Worm (Caenorhabditis elegans) whole organism, mixed stage, embryonic: Measurements from ENCODE around the gene F21A3.11.

Source experiments
- M03D4.4 ChIP-seq: sonication (generic microtip); optimal IDR thresholded peaks from 2 replicates; lab custom pipeline; 2017; ENCODE audit warnings: mild to moderate bottlenecking, missing genetic modification characterization, missing compliant biosample characterization
- bed-3 ChIP-seq: fragments of 200-800 bp; sonication (Bioruptor generic); optimal IDR thresholded peaks from 3 replicates; lab custom pipeline; 2018; ENCODE audit warnings: mild to moderate bottlenecking, missing genetic modification characterization, moderate library complexity, missing compliant biosample characterization
- blmp-1 ChIP-seq: fragments of 150-350 bp; optimal IDR thresholded peaks from 2 replicates; lab custom pipeline; 2014; ENCODE audit warnings: missing biosample characterization, missing genetic modification characterization
- ceh-39 ChIP-seq: fragments of 150-350 bp; optimal IDR thresholded peaks from 2 replicates; lab custom pipeline; 2014; ENCODE audit warnings: missing biosample characterization, missing genetic modification characterization
- ceh-43 ChIP-seq: fragments of 200-800 bp; sonication (Bioruptor generic); optimal IDR thresholded peaks from 2 replicates; lab custom pipeline; 2018; ENCODE audit warnings: mild to moderate bottlenecking, missing genetic modification characterization, moderate library complexity, missing compliant biosample characterization
- ceh-83 ChIP-seq: fragments of 200-800 bp; sonication (Bioruptor generic); optimal IDR thresholded peaks from 2 replicates; lab custom pipeline; 2018; ENCODE audit warnings: mild to moderate bottlenecking, missing genetic modification characterization, missing compliant biosample characterization
- ces-1 ChIP-seq: fragments of 150-350 bp; optimal IDR thresholded peaks from 2 replicates; lab custom pipeline; 2014; ENCODE audit warnings: missing biosample characterization, missing genetic modification reagents, missing genetic modification characterization
- cnd-1 ChIP-seq: fragments of 200-800 bp; sonication (Bioruptor generic); optimal IDR thresholded peaks from 2 replicates; lab custom pipeline; 2018; ENCODE audit warnings: mild to moderate bottlenecking, missing genetic modification characterization, missing compliant biosample characterization
- drap-1 ChIP-seq: fragments of 200-800 bp; sonication (Bioruptor generic); optimal IDR thresholded peaks from 3 replicates; lab custom pipeline; 2018; ENCODE audit warnings: mild to moderate bottlenecking, missing genetic modification characterization, missing compliant biosample characterization
- elt-1 ChIP-seq: sonication (generic microtip); optimal IDR thresholded peaks from 2 replicates; lab custom pipeline; 2017; ENCODE audit warnings: missing genetic modification characterization, mild to moderate bottlenecking, missing compliant biosample characterization, antibody characterized with exemption, moderate library complexity, borderline replicate concordance; ENCODE audit not compliant: insufficient read depth
- flh-1 ChIP-seq: fragments of 200-800 bp; sonication (Bioruptor generic); optimal IDR thresholded peaks from 2 replicates; lab custom pipeline; 2018; ENCODE audit warnings: mild to moderate bottlenecking, missing genetic modification characterization, moderate library complexity, missing compliant biosample characterization
- ham-2 ChIP-seq: fragments of 200-800 bp; sonication (Bioruptor generic); optimal IDR thresholded peaks from 2 replicates; lab custom pipeline; 2018; ENCODE audit warnings: mild to moderate bottlenecking, missing genetic modification characterization, missing compliant biosample characterization
- hlh-1 ChIP-seq: fragments of 150-350 bp; optimal IDR thresholded peaks from 2 replicates; lab custom pipeline; 2014; ENCODE audit warnings: missing biosample characterization, missing genetic modification reagents, missing genetic modification characterization
- lin-13 ChIP-seq: fragments of 150-350 bp; optimal IDR thresholded peaks from 2 replicates; lab custom pipeline; 2014; ENCODE audit warnings: missing biosample characterization, missing genetic modification characterization
- lin-32 ChIP-seq: fragments of 200-800 bp; sonication (Bioruptor generic); optimal IDR thresholded peaks from 2 replicates; lab custom pipeline; 2018; ENCODE audit warnings: mild to moderate bottlenecking, missing genetic modification characterization, missing compliant biosample characterization
- lsy-2 ChIP-seq: fragments of 150-350 bp; optimal IDR thresholded peaks from 2 replicates; lab custom pipeline; 2014; ENCODE audit warnings: missing biosample characterization, missing genetic modification characterization
- mab-5 ChIP-seq: fragments of 150-350 bp; optimal IDR thresholded peaks from 2 replicates; lab custom pipeline; 2014; ENCODE audit warnings: missing biosample characterization, missing genetic modification characterization
- mls-2 ChIP-seq: sonication (generic microtip); optimal IDR thresholded peaks from 2 replicates; lab custom pipeline; 2016; ENCODE audit warnings: mild to moderate bottlenecking, missing genetic modification characterization, moderate library complexity, missing compliant biosample characterization
- nhr-12 ChIP-seq: fragments of 150-350 bp; optimal IDR thresholded peaks from 2 replicates; lab custom pipeline; 2014; ENCODE audit warnings: missing biosample characterization, missing genetic modification characterization
- nhr-2 ChIP-seq: fragments of 150-350 bp; optimal IDR thresholded peaks from 2 replicates; lab custom pipeline; 2014; ENCODE audit warnings: missing biosample characterization, missing genetic modification characterization
- nhr-237 ChIP-seq: fragments of 150-350 bp; optimal IDR thresholded peaks from 2 replicates; lab custom pipeline; 2014; ENCODE audit warnings: missing biosample characterization, missing genetic modification characterization
- nhr-28 ChIP-seq: fragments of 150-350 bp; optimal IDR thresholded peaks from 2 replicates; lab custom pipeline; 2014; ENCODE audit warnings: missing biosample characterization, missing genetic modification characterization
- pha-4 ChIP-seq: fragments of 150-350 bp; optimal IDR thresholded peaks from 2 replicates; lab custom pipeline; 2018; ENCODE audit warnings: missing biosample characterization, missing genetic modification reagents, missing genetic modification characterization
- sem-2 ChIP-seq: fragments of 200-800 bp; sonication (Bioruptor generic); optimal IDR thresholded peaks from 2 replicates; lab custom pipeline; 2018; ENCODE audit warnings: mild to moderate bottlenecking, missing genetic modification characterization, missing compliant biosample characterization
- snpc-4 ChIP-seq: fragments of 150-350 bp; optimal IDR thresholded peaks from 2 replicates; lab custom pipeline; 2014; ENCODE audit warnings: missing biosample characterization, missing genetic modification characterization
- sptf-1 ChIP-seq: sonication (generic microtip); optimal IDR thresholded peaks from 2 replicates; lab custom pipeline; 2017; ENCODE audit warnings: mild to moderate bottlenecking, missing genetic modification characterization, moderate library complexity, missing compliant biosample characterization
- tbx-8 ChIP-seq: fragments of 200-800 bp; sonication (Bioruptor generic); optimal IDR thresholded peaks from 2 replicates; lab custom pipeline; 2018; ENCODE audit warnings: mild to moderate bottlenecking, missing genetic modification characterization, moderate library complexity, missing compliant biosample characterization
- unc-120 ChIP-seq: sonication (generic microtip); optimal IDR thresholded peaks from 2 replicates; lab custom pipeline; 2017; ENCODE audit warnings: missing genetic modification characterization, missing compliant biosample characterization; ENCODE audit not compliant: poor library complexity, severe bottlenecking
- unc-39 ChIP-seq: fragments of 150-350 bp; optimal IDR thresholded peaks from 2 replicates; lab custom pipeline; 2014; ENCODE audit warnings: missing biosample characterization, missing genetic modification characterization
- unc-62 ChIP-seq: fragments of 150-350 bp; optimal IDR thresholded peaks from 2 replicates; lab custom pipeline; 2014; ENCODE audit warnings: missing biosample characterization, missing genetic modification reagents, missing genetic modification characterization
- zip-8 ChIP-seq: fragments of 150-350 bp; optimal IDR thresholded peaks from 2 replicates; lab custom pipeline; 2014; ENCODE audit warnings: missing biosample characterization, missing genetic modification characterization
- ztf-11 ChIP-seq: fragments of 150-350 bp; optimal IDR thresholded peaks from 2 replicates; lab custom pipeline; 2014; ENCODE audit warnings: missing biosample characterization, missing genetic modification characterization

The F21A3.11 gene

ce11 chrV:15533096-15533495 lies at the start of gene F21A3.11:
TSS of gene F21A3.11 (minus strand) at chrV:15533212.
- TF ChIP-seq unc-62: no peak
- TF ChIP-seq unc-39 (tag; lab: Kevin White, UChicago): no peak
- no peak for TF ChIP-seq lin-32 (GFP tag; lab: Kevin White, UChicago)
- no peak for TF ChIP-seq nhr-237 (tag; lab: Kevin White, UChicago)
- TF ChIP-seq snpc-4 (tag; lab: Kevin White, UChicago): no peak
- no peak for TF ChIP-seq ztf-11 (tag; lab: Kevin White, UChicago)
- no peak for TF ChIP-seq ceh-43 (GFP tag; lab: Kevin White, UChicago)
- TF ChIP-seq elt-1 (tag; lab: Kevin White, UChicago): no peak
- TF ChIP-seq mab-5: no peak
- TF ChIP-seq zip-8 (tag; lab: Kevin White, UChicago): no peak
- TF ChIP-seq flh-1 (GFP tag; lab: Kevin White, UChicago): no peak
- no peak for TF ChIP-seq ces-1 (GFP tag; lab: Kevin White, UChicago)
- TF ChIP-seq nhr-2: no peak

ce11 chrV:15578386-15578785 lies 45.4 kb upstream of the F21A3.11 start, which contains the start of gene F28F8.9:
TSS of gene F28F8.9 (minus strand) at chrV:15578673.
- no peak for TF ChIP-seq tbx-8 (GFP tag; lab: Kevin White, UChicago)
- TF ChIP-seq ces-1 (GFP tag; lab: Kevin White, UChicago): peak; percentile 43
- peak; percentile 10 for TF ChIP-seq lsy-2
- TF ChIP-seq pha-4 (tag; lab: Kevin White, UChicago): peak; percentile 26
- TF ChIP-seq nhr-237 (tag; lab: Kevin White, UChicago): no peak
- no peak for TF ChIP-seq lin-13
- TF ChIP-seq mls-2: no peak
- TF ChIP-seq unc-120 (tag; lab: Kevin White, UChicago): peak; percentile 21
- TF ChIP-seq, all 35 proteins: peak for 4

- TF ChIP-seq nhr-237 (tag; lab: Kevin White, UChicago): no peak
- TF ChIP-seq nhr-28: no peak
- no peak for TF ChIP-seq lsy-2
- TF ChIP-seq drap-1 (GFP tag; lab: Kevin White, UChicago): no peak
- no peak for TF ChIP-seq mls-2
- TF ChIP-seq ces-1 (GFP tag; lab: Kevin White, UChicago): no peak
Measured at ce11 chrV:15577395-15577896, 44.4 kb upstream of the F21A3.11 start, which contains the start of gene atx-3. TSS of gene atx-3 (minus strand) at chrV:15577445.

- TF ChIP-seq blmp-1 (tag; lab: Kevin White, UChicago): no peak
- no peak for TF ChIP-seq sem-2 (GFP tag; lab: Kevin White, UChicago)
- no peak for TF ChIP-seq ztf-11 (tag; lab: Kevin White, UChicago)
Measured at ce11 chrV:15575305-15575704, 42.3 kb upstream of the F21A3.11 start, which contains the start of gene mdt-28. TSS of gene mdt-28 (minus strand) at chrV:15575405.

ce11 chrV:15572613-15573012 lies 39.6 kb upstream of the F21A3.11 start, which contains the start of gene fbxa-94:
TSS of gene fbxa-94 (plus strand) at chrV:15572913.
- TF ChIP-seq pha-4 (tag; lab: Kevin White, UChicago) (no peak), cnd-1 (tag; lab: Kevin White, UChicago) (no peak), elt-1 (tag; lab: Kevin White, UChicago) (no peak), nhr-28 (no peak), flh-1 (GFP tag; lab: Kevin White, UChicago) (no peak), blmp-1 (tag; lab: Kevin White, UChicago) (no peak), sptf-1 (tag; lab: Kevin White, UChicago) (no peak), sem-2 (GFP tag; lab: Kevin White, UChicago) (no peak), ceh-39 (tag; lab: Kevin White, UChicago) (no peak), tbx-8 (GFP tag; lab: Kevin White, UChicago) (no peak), lin-32 (GFP tag; lab: Kevin White, UChicago) (no peak), drap-1 (GFP tag; lab: Kevin White, UChicago) (no peak), unc-62 (no peak), lsy-2 (no peak)

ce11 chrV:15571006-15571526 lies 38.1 kb upstream of the F21A3.11 start, which contains the start of gene fbxa-95:
TSS of gene fbxa-95 (plus strand) at chrV:15571476.
- TF ChIP-seq ceh-83 (no peak), mls-2 (no peak), nhr-12 (tag; lab: Kevin White, UChicago) (no peak), elt-1 (tag; lab: Kevin White, UChicago) (no peak), lin-32 (GFP tag; lab: Kevin White, UChicago) (no peak), hlh-1 (no peak), nhr-2 (no peak), nhr-28 (no peak), snpc-4 (tag; lab: Kevin White, UChicago) (no peak), drap-1 (GFP tag; lab: Kevin White, UChicago) (no peak), ham-2 (no peak), mab-5 (no peak), ztf-11 (tag; lab: Kevin White, UChicago) (no peak), lin-13 (no peak), flh-1 (GFP tag; lab: Kevin White, UChicago) (no peak), M03D4.4 (no peak), sem-2 (GFP tag; lab: Kevin White, UChicago) (no peak), ces-1 (GFP tag; lab: Kevin White, UChicago) (no peak), unc-39 (tag; lab: Kevin White, UChicago) (no peak), bed-3 (GFP tag; lab: Kevin White, UChicago) (no peak)
